Worm (Caenorhabditis elegans) whole organism, L2 larva: ENCODE results near the gene Y67D8B.2.

Experiments
- F13H6.1 ChIP-seq: sonication (generic microtip); optimal IDR thresholded peaks from 2 replicates; lab custom pipeline; 2016; ENCODE audit warnings: missing genetic modification characterization, missing compliant biosample characterization
- nhr-11 ChIP-seq: fragments of 150-350 bp; optimal IDR thresholded peaks from 2 replicates; lab custom pipeline; 2014; ENCODE audit warnings: missing biosample characterization, missing genetic modification characterization
- nhr-77 ChIP-seq: fragments of 150-350 bp; optimal IDR thresholded peaks from 2 replicates; lab custom pipeline; 2014; ENCODE audit warnings: missing biosample characterization, missing genetic modification characterization
- skn-1 ChIP-seq: sonication (generic microtip); optimal IDR thresholded peaks from 2 replicates; lab custom pipeline; 2017; ENCODE audit warnings: missing biosample characterization, missing genetic modification characterization
- unc-39 ChIP-seq: fragments of 150-350 bp; optimal IDR thresholded peaks from 2 replicates; lab custom pipeline; 2014; ENCODE audit warnings: missing biosample characterization, missing genetic modification characterization
- unc-62 ChIP-seq: fragments of 150-350 bp; optimal IDR thresholded peaks from 2 replicates; lab custom pipeline; 2014; ENCODE audit warnings: missing biosample characterization, missing genetic modification reagents, missing genetic modification characterization

ce11 chrIV:3199041-3199440, 7.7 kb upstream of the Y67D8B.2 start:
- TF ChIP-seq F13H6.1 (tag; lab: Kevin White, UChicago) (no peak), nhr-11 (tag; lab: Kevin White, UChicago) (no peak), unc-39 (no peak), unc-62 (GFP tag; lab: Kevin White, UChicago) (no peak), nhr-77 (tag; lab: Kevin White, UChicago) (no peak), skn-1 (no peak)
